ENCODE assay signal across 3 fruit fly cellular contexts in the genomic region with DNA sequence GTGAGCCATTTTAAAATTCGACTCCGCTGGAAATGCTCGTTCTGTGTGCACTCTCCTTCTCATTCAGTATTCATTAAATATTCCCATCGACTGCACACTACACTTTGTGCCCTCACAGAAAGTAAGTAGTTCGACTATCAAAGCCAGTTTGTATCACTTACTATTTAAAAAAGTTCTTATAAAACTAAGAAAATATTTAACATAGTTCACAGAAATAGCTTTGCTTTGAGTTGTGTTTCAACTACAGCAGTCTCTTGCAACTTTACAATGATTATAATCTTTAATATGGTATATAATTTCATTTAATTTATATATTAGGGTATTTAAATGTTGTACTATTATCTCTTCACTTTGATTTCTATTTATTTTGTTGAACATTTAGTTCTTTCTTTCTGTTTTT.
TF ChIP-seq lines count a peak whose summit lies in the region.

No protein-coding gene starts in this region.

- TF ChIP-seq CTCF in whole organism, embryonic (GFP tag; optimal IDR thresholded peaks at IDR 0.05; lab: Kevin White, UChicago), result no peak

TF ChIP-seq in whole organism, embryonic, 481 proteins besides CTCF, POLR2A, EP300 and RAD21 (continues in another document):
- TF ChIP-seq CG33557 (GFP tag; optimal IDR thresholded peaks at IDR 0.05; lab: Kevin White, UChicago), result peak; percentile 31
- TF ChIP-seq Hr78 (GFP tag; optimal IDR thresholded peaks at IDR 0.05; lab: Kevin White, UChicago), result no peak
- TF ChIP-seq CG1792 (GFP tag; optimal IDR thresholded peaks at IDR 0.05; lab: Kevin White, UChicago), result no peak
- TF ChIP-seq trem (tag; optimal IDR thresholded peaks at IDR 0.05; lab: Kevin White, UChicago), result peak; percentile 12
- TF ChIP-seq CoRest (tag; optimal IDR thresholded peaks at IDR 0.05; lab: Kevin White, UChicago), result peak; percentile 23
- peak; percentile 44 for TF ChIP-seq Blimp-1 (GFP tag; optimal IDR thresholded peaks at IDR 0.05; lab: Kevin White, UChicago)
- peak; percentile 37 for TF ChIP-seq CG12391 (tag; optimal IDR thresholded peaks at IDR 0.05; lab: Kevin White, UChicago)
- TF ChIP-seq CG17361 (GFP tag; IDR thresholded peaks at IDR 0.05; lab: Robert Waterston, UW), result peak; percentile 14; the same call in 1 of the 3 replicates
- TF ChIP-seq CG30403 (GFP tag; optimal IDR thresholded peaks at IDR 0.05; lab: Kevin White, UChicago), result peak; percentile 3
- TF ChIP-seq CG31441 (GFP tag; IDR thresholded peaks at IDR 0.05; lab: Robert Waterston, UW), result peak; percentile 36; the same call in 1 of the 2 replicates
- TF ChIP-seq cas (GFP tag; IDR thresholded peaks at IDR 0.05; lab: Robert Waterston, UW), result no peak
- peak; percentile 26 for TF ChIP-seq grau (tag; optimal IDR thresholded peaks at IDR 0.05; lab: Kevin White, UChicago)
- TF ChIP-seq klu (GFP tag; IDR thresholded peaks at IDR 0.05; lab: Robert Waterston, UW), result no peak
- TF ChIP-seq phol (tag; optimal IDR thresholded peaks at IDR 0.05; lab: Kevin White, UChicago), result peak; percentile 49
- TF ChIP-seq CG2678 (tag; optimal IDR thresholded peaks at IDR 0.05; lab: Kevin White, UChicago), result peak; percentile 27
- peak; percentile 69 for TF ChIP-seq dmrt11E (tag; optimal IDR thresholded peaks at IDR 0.05; lab: Kevin White, UChicago)
- TF ChIP-seq Xrp1 (GFP tag; IDR thresholded peaks at IDR 0.05; lab: Robert Waterston, UW), result peak; percentile 51
- no peak for TF ChIP-seq CG6654 (GFP tag; optimal IDR thresholded peaks at IDR 0.05; lab: Kevin White, UChicago)
- TF ChIP-seq PHDP (tag; optimal IDR thresholded peaks at IDR 0.05; lab: Kevin White, UChicago), result peak; percentile 24
- TF ChIP-seq Chrac-16 (GFP tag; optimal IDR thresholded peaks at IDR 0.05; lab: Kevin White, UChicago), result no peak
- peak; percentile 83 for TF ChIP-seq sens (GFP tag; lab: Kevin White, UChicago)
- TF ChIP-seq dmrt99B (tag; optimal IDR thresholded peaks at IDR 0.05; lab: Kevin White, UChicago), result peak; percentile 34
- TF ChIP-seq CG12236 (GFP tag; optimal IDR thresholded peaks at IDR 0.05; lab: Kevin White, UChicago), result no peak
- peak; percentile 42 for TF ChIP-seq Spps (tag; optimal IDR thresholded peaks at IDR 0.05; lab: Kevin White, UChicago)
- TF ChIP-seq gsb-n (tag; optimal IDR thresholded peaks at IDR 0.05; lab: Kevin White, UChicago), result peak; percentile 53
- TF ChIP-seq CG7839 (tag; optimal IDR thresholded peaks at IDR 0.05; lab: Kevin White, UChicago), result peak; percentile 16
- peak; percentile 63 for TF ChIP-seq CG10979 (tag; optimal IDR thresholded peaks at IDR 0.05; lab: Kevin White, UChicago)
- peak; percentile 20 for TF ChIP-seq fd96Cb (tag; optimal IDR thresholded peaks at IDR 0.05; lab: Kevin White, UChicago)
- no peak for TF ChIP-seq CG8281 (tag; optimal IDR thresholded peaks at IDR 0.05; lab: Kevin White, UChicago)

TF ChIP-seq in whole organism, prepupa, 60 proteins besides CTCF, POLR2A, EP300 and RAD21:
- TF ChIP-seq CG32006 (GFP tag; optimal IDR thresholded peaks at IDR 0.05; lab: Kevin White, UChicago), result peak; percentile 19
- TF ChIP-seq CG15336 (GFP tag; IDR thresholded peaks at IDR 0.05; lab: Robert Waterston, UW), result peak; percentile 28; the same call in 1 of the 2 replicates
- TF ChIP-seq Eip78C (GFP tag; lab: Kevin White, UChicago), result peak; percentile 13
- peak; percentile 28 for TF ChIP-seq svp (GFP tag; lab: Kevin White, UChicago)
- no peak for TF ChIP-seq Sox102F (GFP tag; optimal IDR thresholded peaks at IDR 0.05; lab: Kevin White, UChicago)

TF ChIP-seq in whole organism, pupa, 21 proteins besides CTCF, POLR2A, EP300 and RAD21:
- no peak for TF ChIP-seq CG10348 (GFP tag; IDR thresholded peaks at IDR 0.05; lab: Robert Waterston, UW)
- TF ChIP-seq CG14655 (GFP tag; optimal IDR thresholded peaks at IDR 0.05; lab: Kevin White, UChicago), result peak; percentile 21
- TF ChIP-seq EcR (GFP tag; optimal IDR thresholded peaks at IDR 0.05; lab: Kevin White, UChicago), result no peak
- TF ChIP-seq CG4496 (GFP tag; IDR thresholded peaks at IDR 0.05; lab: Robert Waterston, UW), result no peak
TF ChIP-seq in whole organism, pupa: peak in this region for 1.
